Worm (Caenorhabditis elegans) whole organism, midembryonic: ENCODE data around the gene popl-7.

Experiments
- cog-1 ChIP-seq: sonication (generic microtip); optimal IDR thresholded peaks from 2 replicates; lab custom pipeline; 2016; ENCODE audit warnings: missing genetic modification characterization, missing compliant biosample characterization
- flt-1 ChIP-seq: fragments of 200-800 bp; sonication (Bioruptor generic); IDR thresholded peaks from 2 replicates; pipeline ENCODE4 v1.3.6; 2022; ENCODE audit warnings: missing genetic modification characterization, missing compliant biosample characterization
- med-1 ChIP-seq: sonication (generic microtip); optimal IDR thresholded peaks from 2 replicates; lab custom pipeline; 2017; ENCODE audit warnings: missing genetic modification characterization, mild to moderate bottlenecking, missing compliant biosample characterization, antibody characterized with exemption, missing genetic modification reagents; ENCODE audit not compliant: insufficient read depth
- ref-1 ChIP-seq: fragments of 200-800 bp; sonication (Bioruptor generic); conservative IDR thresholded peaks from 2 replicates; pipeline ENCODE4 v1.3.6; 2022; ENCODE audit warnings: missing genetic modification reagents, missing genetic modification characterization, missing compliant biosample characterization
- ztf-23 ChIP-seq: fragments of 200-800 bp; sonication (Bioruptor generic); IDR thresholded peaks from 2 replicates; pipeline ENCODE4 v1.3.6; 2022; ENCODE audit warnings: missing genetic modification reagents, missing genetic modification characterization, missing compliant biosample characterization

- TF ChIP-seq cog-1 (tag; lab: Kevin White, UChicago) (no peak), ref-1 (GFP tag; lab: Robert Waterston, UW) (no peak), med-1 (GFP tag; lab: Kevin White, UChicago) (no peak), flt-1 (GFP tag; lab: Robert Waterston, UW) (no peak), ztf-23 (GFP tag; lab: Robert Waterston, UW) (no peak)
Observed at ce11 chrIV:13353143-13353773, 17.2 kb upstream of the popl-7 start, which contains the start of the genes rec-8 and mex-5.
